Worm (Caenorhabditis elegans) whole organism, L4 larva: ENCODE measurements around the gene R105.1.

Experiments used
- F49E8.2 ChIP-seq: sonication (generic microtip); optimal IDR thresholded peaks from 2 replicates; lab custom pipeline; 2016; ENCODE audit warnings: missing compliant biosample characterization, mild to moderate bottlenecking, missing genetic modification characterization, borderline replicate concordance
- ceh-28 ChIP-seq: fragments of 150-350 bp; optimal IDR thresholded peaks from 2 replicates; lab custom pipeline; 2014; ENCODE audit warnings: missing biosample characterization, missing genetic modification reagents, missing genetic modification characterization
- lin-39 ChIP-seq: fragments of 150-350 bp; optimal IDR thresholded peaks from 2 replicates; lab custom pipeline; 2014; ENCODE audit warnings: missing biosample characterization, missing genetic modification reagents, missing genetic modification characterization
- nhr-76 ChIP-seq: fragments of 150-350 bp; optimal IDR thresholded peaks from 2 replicates; lab custom pipeline; 2014; ENCODE audit warnings: missing biosample characterization, missing genetic modification characterization
- set-16 ChIP-seq: fragments of 200-800 bp; sonication (Bioruptor generic); IDR thresholded peaks from 2 replicates; pipeline ENCODE4 v1.3.6; 2022; ENCODE audit warnings: missing genetic modification reagents, missing genetic modification characterization, missing compliant biosample characterization

- TF ChIP-seq F49E8.2 (tag; lab: Kevin White, UChicago) = no peak
- TF ChIP-seq lin-39 (tag; lab: Kevin White, UChicago) = no peak
- TF ChIP-seq ceh-28 (tag; lab: Kevin White, UChicago) = no peak
- no peak for TF ChIP-seq nhr-76 (tag; lab: Kevin White, UChicago)
- no peak for TF ChIP-seq set-16
Measured at ce11 chrIV:4647385-4647784, 13.9 kb downstream of the R105.1 start, which contains the start of gene F29B9.8.
